Fruit fly (Drosophila melanogaster) whole organism, wandering third instar larva: ENCODE measurements around the gene CG8960.

Experiments used
- CG32264 ChIP-seq: fragments of 200-800 bp; sonication (Bioruptor generic); optimal IDR thresholded peaks from 2 replicates; lab custom pipeline; 2016; ENCODE audit warnings: missing biosample characterization, missing genetic modification characterization
- CG9705 ChIP-seq: fragments of 200-800 bp; sonication (Bioruptor generic); optimal IDR thresholded peaks from 2 replicates; lab custom pipeline; 2018; ENCODE audit warnings: missing biosample characterization, mild to moderate bottlenecking, missing genetic modification characterization
- Dif ChIP-seq: fragments of 200-275, 200-300 bp; sonication (Bioruptor generic); optimal IDR thresholded peaks from 2 replicates; lab custom pipeline; 2018; ENCODE audit warnings: missing biosample characterization, missing genetic modification characterization; ENCODE audit not compliant: partially characterized antibody
- GATAd ChIP-seq: sonication (Bioruptor generic); optimal IDR thresholded peaks from 2 replicates; lab custom pipeline; 2016; ENCODE audit warnings: missing biosample characterization, missing genetic modification characterization
- HLH106 ChIP-seq: fragments of 200-800 bp; optimal IDR thresholded peaks from 3 replicates; lab custom pipeline; 2019; ENCODE audit warnings: missing biosample characterization, mild to moderate bottlenecking, missing genetic modification characterization, moderate library complexity
- Hnf4 ChIP-seq: fragments of 200-800 bp; sonication (Bioruptor generic); optimal IDR thresholded peaks from 2 replicates; lab custom pipeline; 2016; ENCODE audit warnings: missing biosample characterization, mild to moderate bottlenecking, missing genetic modification characterization
- Hr78 ChIP-seq: fragments of >200 bp; optimal IDR thresholded peaks from 2 replicates; lab custom pipeline; 2017; ENCODE audit warnings: missing biosample characterization, missing genetic modification characterization
- Hr83 ChIP-seq: fragments of 200-300 bp; sonication (Bioruptor generic); optimal IDR thresholded peaks from 2 replicates; lab custom pipeline; 2016; ENCODE audit warnings: missing biosample characterization, mild to moderate bottlenecking, missing genetic modification characterization, moderate library complexity; ENCODE audit not compliant: poor library complexity, severe bottlenecking
- Jra ChIP-seq: sonication (Bioruptor generic); optimal IDR thresholded peaks from 2 replicates; lab custom pipeline; 2016; ENCODE audit warnings: missing biosample characterization, missing genetic modification characterization
- Myc ChIP-seq: fragments of >200 bp; optimal IDR thresholded peaks from 2 replicates; lab custom pipeline; 2017
- N ChIP-seq: fragments of >200 bp; optimal IDR thresholded peaks from 2 replicates; lab custom pipeline; 2018; ENCODE audit warnings: missing biosample characterization, missing external identifiers, missing genetic modification characterization
- OdsH ChIP-seq: fragments of 200-800 bp; sonication (Bioruptor generic); optimal IDR thresholded peaks from 2 replicates; lab custom pipeline; 2016; ENCODE audit warnings: missing biosample characterization, mild to moderate bottlenecking, missing genetic modification characterization
- Rel ChIP-seq, 2 experiments: fragments of 200-800 bp; sonication (Bioruptor generic) in 1 of 2; optimal IDR thresholded peaks; 2 replicates in 1 of 2; 3 replicates in 1 of 2; lab custom pipeline; 2016 to 2019; ENCODE audit warnings: mild to moderate bottlenecking in 2 of 2, missing biosample characterization in 2 of 2, missing genetic modification characterization in 2 of 2, moderate library complexity in 1 of 2
- Sp1 ChIP-seq: fragments of 200-800 bp; sonication (Bioruptor generic); optimal IDR thresholded peaks from 3 replicates; lab custom pipeline; 2019; ENCODE audit warnings: missing biosample characterization, mild to moderate bottlenecking, missing genetic modification characterization, moderate library complexity
- Vsx2 ChIP-seq: fragments of 200-300, 225-300 bp; sonication (Bioruptor generic); optimal IDR thresholded peaks from 2 replicates; lab custom pipeline; 2018; ENCODE audit warnings: missing biosample characterization, missing genetic modification characterization; ENCODE audit not compliant: partially characterized antibody
- br ChIP-seq: fragments of 200-800 bp; sonication (Bioruptor generic); optimal IDR thresholded peaks from 2 replicates; lab custom pipeline; 2016; ENCODE audit warnings: missing biosample characterization, missing genetic modification characterization
- dl ChIP-seq, 2 experiments: fragments of 175-275, 200-275 bp in 1 of 2; fragments of 200-275 bp in 1 of 2; sonication (Bioruptor generic); optimal IDR thresholded peaks; lab custom pipeline; 2018; ENCODE audit warnings: mild to moderate bottlenecking in 2 of 2, missing biosample characterization in 2 of 2, missing genetic modification characterization in 2 of 2, moderate library complexity in 2 of 2; ENCODE audit not compliant: partially characterized antibody in 2 of 2, insufficient read depth in 1 of 2
- dsf ChIP-seq: sonication (Bioruptor generic); optimal IDR thresholded peaks from 2 replicates; lab custom pipeline; 2016; ENCODE audit warnings: missing biosample characterization, missing genetic modification characterization, borderline replicate concordance
- ey ChIP-seq: fragments of 200-800 bp; sonication (Bioruptor generic); optimal IDR thresholded peaks from 2 replicates; lab custom pipeline; 2016; ENCODE audit warnings: missing biosample characterization, missing genetic modification characterization
- foxo ChIP-seq, 2 experiments: fragments of 200-800 bp; sonication (Bioruptor generic); optimal IDR thresholded peaks; 2 replicates in 1 of 2; 3 replicates in 1 of 2; lab custom pipeline; 2016 to 2017; ENCODE audit warnings: missing biosample characterization in 2 of 2, missing genetic modification characterization in 2 of 2
- fru ChIP-seq: fragments of 200-800 bp; sonication (Bioruptor generic); optimal IDR thresholded peaks from 3 replicates; lab custom pipeline; 2016; ENCODE audit warnings: missing biosample characterization, mild to moderate bottlenecking, missing genetic modification characterization
- h ChIP-seq: fragments of 200-800 bp; sonication (Bioruptor generic); optimal IDR thresholded peaks from 3 replicates; lab custom pipeline; 2016; ENCODE audit warnings: missing biosample characterization, mild to moderate bottlenecking, missing genetic modification characterization
- pan ChIP-seq: fragments of >200 bp; optimal IDR thresholded peaks from 2 replicates; lab custom pipeline; 2017
- psq ChIP-seq: fragments of 200-800 bp; sonication (Bioruptor generic); optimal IDR thresholded peaks from 3 replicates; lab custom pipeline; 2017; ENCODE audit warnings: missing biosample characterization, mild to moderate bottlenecking, missing genetic modification characterization, moderate library complexity
- rgr ChIP-seq: fragments of 200-800 bp; sonication (Bioruptor generic); optimal IDR thresholded peaks from 3 replicates; lab custom pipeline; 2016; ENCODE audit warnings: missing biosample characterization, mild to moderate bottlenecking, missing genetic modification characterization
- sage ChIP-seq: fragments of 200-800 bp; sonication (Bioruptor generic); optimal IDR thresholded peaks from 2 replicates; lab custom pipeline; 2016; ENCODE audit warnings: missing biosample characterization, mild to moderate bottlenecking, missing genetic modification characterization
- tai ChIP-seq: sonication (Bioruptor generic); optimal IDR thresholded peaks from 2 replicates; lab custom pipeline; 2016; ENCODE audit warnings: missing biosample characterization, missing genetic modification characterization
- usp ChIP-seq: fragments of >200 bp; optimal IDR thresholded peaks from 2 replicates; lab custom pipeline; 2017; ENCODE audit warnings: missing biosample characterization, missing genetic modification characterization
- woc ChIP-seq: sonication (Bioruptor generic); optimal IDR thresholded peaks from 2 replicates; lab custom pipeline; 2016; ENCODE audit warnings: missing biosample characterization, mild to moderate bottlenecking, missing genetic modification characterization

CG8960 gene

DNA sequence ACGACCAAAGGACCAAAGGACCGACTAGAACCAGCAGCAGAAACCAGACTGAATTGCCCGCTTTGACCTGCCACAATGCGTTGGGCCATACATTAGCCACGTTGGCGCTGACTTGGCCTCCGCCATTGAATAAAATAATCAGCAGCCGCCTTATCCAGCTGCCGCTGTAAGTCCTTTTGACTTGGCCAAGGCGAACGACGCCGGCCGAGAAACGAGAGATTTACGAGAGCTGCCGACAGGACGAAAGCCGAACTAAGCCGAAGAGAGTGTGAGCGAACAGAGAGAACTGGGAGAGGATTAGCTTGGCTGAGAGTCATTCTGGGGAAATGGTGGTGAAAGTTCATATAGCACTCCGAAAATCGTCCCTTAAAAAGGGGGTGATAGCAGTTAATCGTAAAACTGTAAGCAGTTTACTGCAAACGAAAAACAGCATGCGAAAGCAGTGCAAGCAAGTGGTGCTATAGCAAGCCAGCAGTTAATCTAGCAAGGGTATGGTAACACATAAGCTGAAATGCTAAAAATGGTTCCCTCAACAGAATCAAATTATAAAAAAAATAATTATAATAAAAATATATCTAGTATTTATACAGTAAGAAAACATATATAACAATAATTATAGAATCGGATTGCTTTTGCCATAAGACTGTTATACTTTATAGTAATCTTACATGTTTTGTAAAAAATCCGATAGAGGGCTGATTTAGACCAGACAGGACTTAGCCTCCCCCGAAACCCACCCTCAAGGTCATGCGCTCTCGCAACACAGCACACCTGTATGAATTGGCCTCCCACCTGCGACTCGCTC, 31.8 kb downstream of the CG8960 start:
- TF ChIP-seq Myc (lab: Kevin White, UChicago) (peak; percentile 46), GATAd (GFP tag; lab: Kevin White, UChicago) (no peak), psq (GFP tag; lab: Kevin White, UChicago) (no peak), HLH106 (tag; lab: Kevin White, UChicago) (no peak)
- TF ChIP-seq, all 38 proteins: peak for 1

dm6 chr3L:2229172-2229696, 32.4 kb downstream of the CG8960 start, which contains the start of gene Oseg2:
Gene Oseg2 (plus strand): TSS chr3L:2229646.
- TF ChIP-seq Dif (GFP tag; lab: Kevin White, UChicago) (peak; percentile 25), dl (GFP tag; optimal IDR thresholded peaks at IDR 0.05; lab: Kevin White, UChicago; ENCODE audit: insufficient read depth in 1 of 2, partially characterized antibody in 2 of 2) (peak in 1 of 2 experiments; percentile 29), fru (GFP tag; lab: Kevin White, UChicago) (no peak)

- TF ChIP-seq CG32264 (GFP tag; lab: Kevin White, UChicago) (no peak), Myc (lab: Kevin White, UChicago) (peak; percentile 62), CG9705 (GFP tag; lab: Kevin White, UChicago) (no peak), Hnf4 (GFP tag; lab: Kevin White, UChicago) (no peak), foxo (GFP tag; optimal IDR thresholded peaks at IDR 0.05; lab: Kevin White, UChicago) (peak in 1 of 2 experiments; percentile 3), Hr83 (peak; percentile 12), GATAd (GFP tag; lab: Kevin White, UChicago) (no peak), HLH106 (tag; lab: Kevin White, UChicago) (no peak), dsf (no peak), ey (no peak), Jra (GFP tag; lab: Kevin White, UChicago) (no peak), fru (GFP tag; lab: Kevin White, UChicago) (no peak), br (GFP tag; lab: Kevin White, UChicago) (no peak), sage (no peak), rgr (no peak), pan (lab: Kevin White, UChicago) (no peak)
These were observed 40.2 kb downstream of the CG8960 start, which contains the start of gene CG9018 for dm6 chr3L:2237034-2237433. Gene CG9018 (minus strand): TSS chr3L:2237076.

DNA sequence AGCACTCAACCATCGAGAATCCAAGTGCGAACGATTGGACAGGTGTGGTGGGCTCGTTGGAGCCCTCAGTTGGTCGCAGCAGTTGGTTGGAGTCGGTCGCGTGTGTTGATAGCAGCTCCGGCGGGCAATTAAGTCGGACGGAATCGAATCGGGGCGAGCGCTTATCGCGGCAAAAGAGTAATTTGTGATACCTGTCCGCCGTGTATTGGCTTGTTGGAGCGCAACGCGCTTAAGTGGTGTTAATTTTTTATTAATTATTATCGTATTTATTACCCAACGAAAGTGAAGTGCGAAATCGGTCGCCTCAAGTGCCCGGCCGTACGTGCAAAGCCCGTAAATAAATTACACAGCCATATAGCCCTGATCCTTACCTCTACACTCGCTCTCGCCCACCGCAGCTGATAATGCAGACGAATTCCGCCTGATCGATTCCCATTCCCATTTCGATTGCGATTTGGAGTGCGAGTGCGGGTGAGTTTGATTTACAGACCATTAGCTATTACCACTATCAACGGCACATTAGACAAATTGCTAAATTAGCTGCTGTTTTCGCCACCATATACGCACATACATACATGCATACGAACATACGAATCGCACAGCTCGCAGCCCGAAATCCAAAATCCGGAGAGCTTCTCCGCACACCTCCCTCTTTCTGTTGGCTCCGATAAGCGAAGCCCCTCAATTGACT, 40.9 kb downstream of the CG8960 start, which contains the start of gene ACXD:
TSS of gene ACXD (plus strand) at position 66 of the 691 bp plus-strand sequence.
- TF ChIP-seq h (GFP tag; lab: Kevin White, UChicago) (peak; percentile 58), Hr83 (peak; percentile 27), Rel (GFP tag; optimal IDR thresholded peaks at IDR 0.05; lab: Kevin White, UChicago) (no peak), Rel (tag; optimal IDR thresholded peaks at IDR 0.05; lab: Kevin White, UChicago) (peak; percentile 85), tai (GFP tag; lab: Kevin White, UChicago) (no peak), Dif (GFP tag; lab: Kevin White, UChicago) (peak; percentile 26), Vsx2 (GFP tag; lab: Kevin White, UChicago) (peak; percentile 35)

dm6 chr3L:2243846-2244528, 47.2 kb downstream of the CG8960 start, which contains the start of gene CG32301:
Gene CG32301 (plus strand): TSS chr3L:2244478.
- TF ChIP-seq dsf (no peak), OdsH (GFP tag; lab: Kevin White, UChicago) (no peak), br (GFP tag; lab: Kevin White, UChicago) (no peak), Dif (GFP tag; lab: Kevin White, UChicago) (no peak), Hr78 (GFP tag; lab: Kevin White, UChicago) (no peak), Myc (lab: Kevin White, UChicago) (peak; percentile 96), N (GFP tag; lab: Kevin White, UChicago) (peak; percentile 15), Sp1 (GFP tag; lab: Kevin White, UChicago) (no peak), rgr (no peak), woc (no peak), Vsx2 (GFP tag; lab: Kevin White, UChicago) (peak; percentile 46), usp (GFP tag; lab: Kevin White, UChicago) (no peak), Hr83 (no peak), CG32264 (GFP tag; lab: Kevin White, UChicago) (no peak), ey (no peak)
